Worm (Caenorhabditis elegans): ENCODE data around the gene srh-272.
A peak's percentile ranks its signal among the peaks of the same experiment; 100 is the strongest.

Gene srh-272

ce11 chrV:2863033-2863432, at the start of gene srh-272:
Gene srh-272 (plus strand): TSS chrV:2863333.
- TF ChIP-seq ama-1 (optimal IDR thresholded peaks at IDR 0.05) (no peak), nhr-71 (tag; optimal IDR thresholded peaks at IDR 0.05) (no peak), aha-1 (tag; optimal IDR thresholded peaks at IDR 0.05) (no peak), nhr-90 (tag; optimal IDR thresholded peaks at IDR 0.05; ENCODE audit: poor library complexity) (no peak), lin-13 (GFP tag; optimal IDR thresholded peaks at IDR 0.05) (no peak), sup-37 (GFP tag; optimal IDR thresholded peaks at IDR 0.05) (no peak), ets-5 (GFP tag; IDR thresholded peaks at IDR 0.05) (no peak), ces-1 (GFP tag; optimal IDR thresholded peaks at IDR 0.05) (no peak), vab-15 (tag; optimal IDR thresholded peaks at IDR 0.05) (no peak), rnt-1 (tag; optimal IDR thresholded peaks at IDR 0.05) (no peak), ztf-4 (tag; optimal IDR thresholded peaks at IDR 0.05) (no peak), lin-14 (GFP tag; optimal IDR thresholded peaks at IDR 0.05) (no peak), unc-130 (tag; optimal IDR thresholded peaks at IDR 0.05) (no peak), hlh-17 (GFP tag; optimal IDR thresholded peaks at IDR 0.05; ENCODE audit: borderline replicate concordance) (no peak), lin-15B (tag; optimal IDR thresholded peaks at IDR 0.05) (no peak), fos-1 (tag; optimal IDR thresholded peaks at IDR 0.05) (no peak), ceh-8 (GFP tag; optimal IDR thresholded peaks at IDR 0.05) (no peak), zip-4 (GFP tag; optimal IDR thresholded peaks at IDR 0.05) (no peak), pqm-1 (tag; optimal IDR thresholded peaks at IDR 0.05) (no peak)

ce11 chrV:2813856-2814255, 49.3 kb upstream of the srh-272 start, which contains the start of gene F54E2.9:
Gene F54E2.9 (minus strand): TSS chrV:2813987.
- no peak for TF ChIP-seq tlp-1 (tag; optimal IDR thresholded peaks at IDR 0.05)
- no peak for TF ChIP-seq sptf-1 (tag; optimal IDR thresholded peaks at IDR 0.05)
- no peak for TF ChIP-seq snu-23 (GFP tag; optimal IDR thresholded peaks at IDR 0.05)
- peak; percentile 82 for TF ChIP-seq hlh-4 (tag; optimal IDR thresholded peaks at IDR 0.05)
- TF ChIP-seq hlh-17 (GFP tag; optimal IDR thresholded peaks at IDR 0.05; ENCODE audit: borderline replicate concordance) = no peak
- TF ChIP-seq blmp-1 (tag; optimal IDR thresholded peaks at IDR 0.05) = no peak
- TF ChIP-seq snpc-4 (tag; optimal IDR thresholded peaks at IDR 0.05) = no peak
- no peak for TF ChIP-seq unc-86 (tag; optimal IDR thresholded peaks at IDR 0.05)
- no peak for TF ChIP-seq efl-3 (GFP tag; optimal IDR thresholded peaks at IDR 0.05)
- peak; percentile 23 for TF ChIP-seq nhr-71 (tag; optimal IDR thresholded peaks at IDR 0.05)
- no peak for TF ChIP-seq irx-1 (tag; optimal IDR thresholded peaks at IDR 0.05)
- no peak for TF ChIP-seq efl-1 (optimal IDR thresholded peaks at IDR 0.05)
- TF ChIP-seq efl-1 (GFP tag; optimal IDR thresholded peaks at IDR 0.05 in 1 of 2) = peak in 1 of 2 experiments; percentile 85
- no peak for TF ChIP-seq elt-3 (tag; optimal IDR thresholded peaks at IDR 0.05)
- TF ChIP-seq nhr-20 (tag; optimal IDR thresholded peaks at IDR 0.05) = no peak
- no peak for TF ChIP-seq jun-1 (tag; optimal IDR thresholded peaks at IDR 0.05)

- peak; percentile 31 for TF ChIP-seq hlh-4 (tag; optimal IDR thresholded peaks at IDR 0.05)
- no peak for TF ChIP-seq nhr-12 (tag; optimal IDR thresholded peaks at IDR 0.05)
- no peak for TF ChIP-seq efl-1 (optimal IDR thresholded peaks at IDR 0.05)
- TF ChIP-seq efl-1 (GFP tag; optimal IDR thresholded peaks at IDR 0.05 in 1 of 2) = peak in 1 of 2 experiments; percentile 2
Measured at ce11 chrV:2815956-2816355, 47.2 kb upstream of the srh-272 start, which contains the start of gene F54E2.5. Gene F54E2.5 (minus strand): TSS chrV:2816056.

- TF ChIP-seq egl-27 (tag; optimal IDR thresholded peaks at IDR 0.05) (no peak), sox-4 (tag; optimal IDR thresholded peaks at IDR 0.05) (no peak), nhr-85 (tag) (peak; percentile 12)
Measured at ce11 chrV:2818117-2818516, 45.0 kb upstream of the srh-272 start, which contains the start of gene srt-34. Gene srt-34 (minus strand): TSS chrV:2818217.
